Fruit fly (Drosophila melanogaster) whole organism, prepupa: ENCODE results near the gene CG3719.

Source experiments
- CG15336 ChIP-seq: fragments of 200-800 bp; sonication (Bioruptor generic); IDR thresholded peaks from 2 replicates; pipeline ENCODE4 v1.3.6; 2022; ENCODE audit warnings: missing biosample characterization, missing genetic modification characterization
- CG3919 ChIP-seq: fragments of 200-800 bp; sonication (Bioruptor generic); optimal IDR thresholded peaks from 3 replicates; lab custom pipeline; 2016; ENCODE audit warnings: missing biosample characterization, missing genetic modification characterization
- Eip78C ChIP-seq: fragments of 200-800 bp; sonication (Bioruptor generic); peaks from one replicate; lab custom pipeline; 2016; ENCODE audit warnings: missing biosample characterization, missing genetic modification characterization
- Lpt ChIP-seq: fragments of 200-800 bp; sonication (Bioruptor generic); optimal IDR thresholded peaks from 3 replicates; lab custom pipeline; 2016; ENCODE audit warnings: missing biosample characterization, missing genetic modification characterization
- Sox15 ChIP-seq: fragments of 200-800 bp; sonication (Bioruptor generic); optimal IDR thresholded peaks from 3 replicates; lab custom pipeline; 2016; ENCODE audit warnings: missing biosample characterization, missing genetic modification characterization
- eg ChIP-seq: fragments of 200-800 bp; sonication (Bioruptor generic); IDR thresholded peaks from 3 replicates; pipeline ENCODE4 v1.3.6; 2022; ENCODE audit warnings: missing biosample characterization, missing genetic modification characterization
- fd59A ChIP-seq: fragments of 200-800 bp; sonication (Bioruptor generic); optimal IDR thresholded peaks from 2 replicates; lab custom pipeline; 2017; ENCODE audit warnings: missing biosample characterization, mild to moderate bottlenecking, missing genetic modification characterization, missing genetic modification reagents
- ss ChIP-seq, 2 experiments: fragments of 200-800 bp; sonication (Bioruptor generic); optimal IDR thresholded peaks; 2 replicates in 1 of 2; 3 replicates in 1 of 2; lab custom pipeline; 2017 to 2018; ENCODE audit warnings: mild to moderate bottlenecking in 2 of 2, missing biosample characterization in 2 of 2, missing genetic modification characterization in 2 of 2, moderate library complexity in 1 of 2

The CG3719 gene

dm6 chrX:1337998-1338397, 42.3 kb downstream of the CG3719 start:
- TF ChIP-seq fd59A (GFP tag; lab: Kevin White, UChicago) (no peak), CG15336 (GFP tag; lab: Robert Waterston, UW) (peak; percentile 37; the same call in 1 of the 2 replicates), eg (GFP tag; lab: Robert Waterston, UW) (peak; percentile 40; the same call in 1 of the 3 replicates), ss (GFP tag; optimal IDR thresholded peaks at IDR 0.05; lab: Kevin White, UChicago) (peak in 1 of 2 experiments; percentile 18), CG3919 (peak; percentile 29), Lpt (GFP tag; lab: Kevin White, UChicago) (peak; percentile 4), Eip78C (GFP tag; lab: Kevin White, UChicago) (peak; percentile 44), Sox15 (GFP tag; lab: Kevin White, UChicago) (no peak)
